Worm (Caenorhabditis elegans) whole organism, midembryonic: ENCODE measurements around the gene nas-14.

ENCODE experiments used
- T22C8.4 ChIP-seq: fragments of 200-800 bp; sonication (Bioruptor generic); IDR thresholded peaks from 2 replicates; pipeline ENCODE4 v1.3.6; 2022; ENCODE audit warnings: missing genetic modification characterization, missing compliant biosample characterization
- cog-1 ChIP-seq: sonication (generic microtip); optimal IDR thresholded peaks from 2 replicates; lab custom pipeline; 2016; ENCODE audit warnings: missing genetic modification characterization, missing compliant biosample characterization
- flt-1 ChIP-seq: fragments of 200-800 bp; sonication (Bioruptor generic); IDR thresholded peaks from 2 replicates; pipeline ENCODE4 v1.3.6; 2022; ENCODE audit warnings: missing genetic modification characterization, missing compliant biosample characterization
- klf-2 ChIP-seq: fragments of 200-800 bp; sonication (Bioruptor generic); conservative IDR thresholded peaks from 2 replicates; pipeline ENCODE4 v1.3.6; 2022; ENCODE audit warnings: missing genetic modification reagents, missing genetic modification characterization, missing compliant biosample characterization
- med-1 ChIP-seq: sonication (generic microtip); optimal IDR thresholded peaks from 2 replicates; lab custom pipeline; 2017; ENCODE audit warnings: missing genetic modification characterization, mild to moderate bottlenecking, missing compliant biosample characterization, antibody characterized with exemption, missing genetic modification reagents; ENCODE audit not compliant: insufficient read depth
- ref-1 ChIP-seq: fragments of 200-800 bp; sonication (Bioruptor generic); conservative IDR thresholded peaks from 2 replicates; pipeline ENCODE4 v1.3.6; 2022; ENCODE audit warnings: missing genetic modification reagents, missing genetic modification characterization, missing compliant biosample characterization
- tab-1 ChIP-seq: fragments of 200-800 bp; sonication (Bioruptor generic); IDR thresholded peaks from 2 replicates; pipeline ENCODE4 v1.3.6; 2022; ENCODE audit warnings: missing genetic modification characterization, missing compliant biosample characterization
- ztf-23 ChIP-seq: fragments of 200-800 bp; sonication (Bioruptor generic); IDR thresholded peaks from 2 replicates; pipeline ENCODE4 v1.3.6; 2022; ENCODE audit warnings: missing genetic modification reagents, missing genetic modification characterization, missing compliant biosample characterization
- ztf-29 ChIP-seq: fragments of 200-800 bp; sonication (Bioruptor generic); IDR thresholded peaks from 2 replicates; pipeline ENCODE4 v1.3.6; 2022; ENCODE audit warnings: missing genetic modification reagents, missing genetic modification characterization, missing compliant biosample characterization

DNA sequence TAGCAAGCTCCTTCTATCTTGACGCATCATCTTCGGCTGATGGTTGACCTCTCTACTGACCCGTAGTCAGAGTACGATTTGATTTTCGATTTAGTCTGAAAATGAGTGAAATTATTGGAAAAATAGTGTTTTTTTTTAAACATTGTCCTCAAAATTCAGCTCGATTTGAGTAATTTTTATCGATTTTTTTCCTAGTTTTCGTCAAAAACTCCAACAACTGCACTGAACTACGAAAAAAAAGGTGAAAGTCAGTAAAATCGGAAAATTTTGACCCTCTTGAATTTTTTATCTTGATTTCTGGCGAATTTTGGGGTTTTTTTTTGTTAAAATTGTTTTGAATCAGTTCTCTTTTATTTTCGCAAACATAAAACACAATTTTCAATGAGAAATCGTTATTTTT is 33.7 kb downstream of the nas-14 start, which contains the start of gene ced-3:
- TF ChIP-seq ref-1 (GFP tag; lab: Robert Waterston, UW), result no peak
- no peak for TF ChIP-seq cog-1 (tag; lab: Kevin White, UChicago)
- no peak for TF ChIP-seq tab-1 (GFP tag; lab: Robert Waterston, UW)
- no peak for TF ChIP-seq flt-1 (GFP tag; lab: Robert Waterston, UW)
- no peak for TF ChIP-seq med-1
- no peak for TF ChIP-seq klf-2 (GFP tag; lab: Robert Waterston, UW)
- no peak for TF ChIP-seq ztf-29
- no peak for TF ChIP-seq T22C8.4 (GFP tag; lab: Robert Waterston, UW)
- no peak for TF ChIP-seq ztf-23 (GFP tag; lab: Robert Waterston, UW)
